Worm (Caenorhabditis elegans) whole organism, L3 larva: ENCODE results near the gene ech-4.

ENCODE experiments used
- ZK546.5 ChIP-seq: sonication (generic microtip); optimal IDR thresholded peaks from 2 replicates; lab custom pipeline; 2017; ENCODE audit warnings: missing biosample characterization, missing genetic modification characterization
- aly-2 ChIP-seq: fragments of 150-350 bp; optimal IDR thresholded peaks from 2 replicates; lab custom pipeline; 2014; ENCODE audit warnings: missing biosample characterization, missing genetic modification characterization
- ama-1 ChIP-seq: fragments of 150-350 bp; optimal IDR thresholded peaks from 2 replicates; lab custom pipeline; 2018
- ceh-28 ChIP-seq: fragments of 150-350 bp; optimal IDR thresholded peaks from 2 replicates; lab custom pipeline; 2014; ENCODE audit warnings: missing biosample characterization, missing genetic modification reagents, missing genetic modification characterization
- ceh-9 ChIP-seq: sonication (generic microtip); optimal IDR thresholded peaks from 2 replicates; lab custom pipeline; 2018; ENCODE audit warnings: missing biosample characterization, missing genetic modification characterization
- daf-12 ChIP-seq: fragments of 150-350 bp; optimal IDR thresholded peaks from 2 replicates; lab custom pipeline; 2014; ENCODE audit warnings: missing biosample characterization, missing genetic modification reagents, missing genetic modification characterization
- fos-1 ChIP-seq: fragments of 150-350 bp; optimal IDR thresholded peaks from 2 replicates; lab custom pipeline; 2014; ENCODE audit warnings: missing biosample characterization, missing genetic modification characterization
- nhr-237 ChIP-seq: fragments of 150-350 bp; optimal IDR thresholded peaks from 2 replicates; lab custom pipeline; 2014; ENCODE audit warnings: missing biosample characterization, missing genetic modification characterization
- nhr-76 ChIP-seq: fragments of 150-350 bp; sonication (generic microtip); optimal IDR thresholded peaks from 5 replicates; lab custom pipeline; 2014; ENCODE audit warnings: missing biosample characterization, missing genetic modification characterization
- nhr-77 ChIP-seq: fragments of 150-350 bp; optimal IDR thresholded peaks from 2 replicates; lab custom pipeline; 2014; ENCODE audit warnings: missing biosample characterization, missing genetic modification characterization
- snpc-4 ChIP-seq: fragments of 150-350 bp; optimal IDR thresholded peaks from 2 replicates; lab custom pipeline; 2014; ENCODE audit warnings: missing biosample characterization, missing genetic modification characterization
- tbx-2 ChIP-seq: sonication (generic microtip); optimal IDR thresholded peaks from 2 replicates; lab custom pipeline; 2016; ENCODE audit warnings: mild to moderate bottlenecking, missing genetic modification characterization, missing compliant biosample characterization
- ztf-4 ChIP-seq: fragments of 150-350 bp; optimal IDR thresholded peaks from 2 replicates; lab custom pipeline; 2014; ENCODE audit warnings: missing biosample characterization, missing genetic modification characterization

- TF ChIP-seq snpc-4 (tag; lab: Kevin White, UChicago) (no peak), aly-2 (no peak), fos-1 (tag; lab: Kevin White, UChicago) (no peak), nhr-76 (tag; lab: Kevin White, UChicago) (no peak), ceh-9 (tag; lab: Kevin White, UChicago) (no peak), daf-12 (tag; lab: Kevin White, UChicago) (no peak), tbx-2 (tag; lab: Kevin White, UChicago) (no peak), nhr-77 (tag; lab: Kevin White, UChicago) (no peak), ceh-28 (no peak), ama-1 (no peak), nhr-237 (no peak), ZK546.5 (tag; lab: Kevin White, UChicago) (no peak), ztf-4 (no peak)
Measured at ce11 chrII:10805437-10805836, 15.4 kb upstream of the ech-4 start, which contains the start of gene ceh-62.
